Fruit fly (Drosophila melanogaster) whole organism, prepupa: ENCODE measurements around the gene CG12506.

ENCODE experiments used
- CG6276 ChIP-seq: fragments of 200-800 bp; sonication (Bioruptor generic); optimal IDR thresholded peaks from 2 replicates; lab custom pipeline; 2017; ENCODE audit warnings: missing biosample characterization, mild to moderate bottlenecking, missing genetic modification characterization
- Hr39 ChIP-seq: fragments of 200-800 bp; sonication (Bioruptor generic); optimal IDR thresholded peaks from 2 replicates; lab custom pipeline; 2016; ENCODE audit warnings: missing biosample characterization, missing genetic modification characterization
- Met ChIP-seq: fragments of 200-800 bp; sonication (Bioruptor generic); optimal IDR thresholded peaks from 3 replicates; lab custom pipeline; 2016; ENCODE audit warnings: missing biosample characterization, missing genetic modification characterization
- OdsH ChIP-seq: fragments of 200-800 bp; sonication (Bioruptor generic); optimal IDR thresholded peaks from 3 replicates; lab custom pipeline; 2016; ENCODE audit warnings: missing biosample characterization, missing genetic modification characterization
- Sox102F ChIP-seq: fragments of 200-800 bp; sonication (Bioruptor generic); optimal IDR thresholded peaks from 2 replicates; lab custom pipeline; 2016; ENCODE audit warnings: missing biosample characterization, mild to moderate bottlenecking, missing genetic modification characterization
- Sox14 ChIP-seq: fragments of 200-800 bp; sonication (Bioruptor generic); optimal IDR thresholded peaks from 3 replicates; lab custom pipeline; 2016; ENCODE audit warnings: missing biosample characterization, missing genetic modification characterization
- esn ChIP-seq: fragments of 200-800 bp; sonication (Bioruptor generic); optimal IDR thresholded peaks from 2 replicates; lab custom pipeline; 2016; ENCODE audit warnings: missing biosample characterization, mild to moderate bottlenecking, missing genetic modification characterization, moderate library complexity
- fd85E ChIP-seq: fragments of 200-800 bp; sonication (Bioruptor generic); optimal IDR thresholded peaks from 3 replicates; lab custom pipeline; 2016; ENCODE audit warnings: missing biosample characterization, missing genetic modification characterization
- lz ChIP-seq: fragments of 200-800 bp; sonication (Bioruptor generic); optimal IDR thresholded peaks from 3 replicates; lab custom pipeline; 2016; ENCODE audit warnings: missing biosample characterization, missing genetic modification characterization
- net ChIP-seq: fragments of 200-800 bp; sonication (Bioruptor generic); optimal IDR thresholded peaks from 3 replicates; lab custom pipeline; 2016; ENCODE audit warnings: missing biosample characterization, missing genetic modification characterization
- spab ChIP-seq: fragments of 200-800 bp; sonication (Bioruptor generic); optimal IDR thresholded peaks from 2 replicates; lab custom pipeline; 2017; ENCODE audit warnings: missing biosample characterization, mild to moderate bottlenecking, missing genetic modification characterization, missing genetic modification reagents
- ss ChIP-seq, 2 experiments: fragments of 200-800 bp; sonication (Bioruptor generic); optimal IDR thresholded peaks; 2 replicates in 1 of 2; 3 replicates in 1 of 2; lab custom pipeline; 2017 to 2018; ENCODE audit warnings: mild to moderate bottlenecking in 2 of 2, missing biosample characterization in 2 of 2, missing genetic modification characterization in 2 of 2, moderate library complexity in 1 of 2

- TF ChIP-seq Hr39 (GFP tag; lab: Kevin White, UChicago) (no peak), lz (no peak), net (no peak), spab (GFP tag; lab: Kevin White, UChicago) (no peak), Sox102F (GFP tag; lab: Kevin White, UChicago) (no peak), esn (no peak), Sox14 (no peak), Met (GFP tag; lab: Kevin White, UChicago) (no peak), fd85E (GFP tag; lab: Kevin White, UChicago) (no peak), CG6276 (GFP tag; lab: Kevin White, UChicago) (peak; percentile 3), OdsH (GFP tag; lab: Kevin White, UChicago) (peak; percentile 0), ss (GFP tag; optimal IDR thresholded peaks at IDR 0.05; lab: Kevin White, UChicago) (no peak)
Measured at dm6 chr2L:745785-746184, 27.6 kb upstream of the CG12506 start.
